Worm (Caenorhabditis elegans) whole organism, L1 larva: ENCODE results near the gene F35G12.5.

ENCODE experiments used
- C16A3.4 ChIP-seq: fragments of 150-350 bp; optimal IDR thresholded peaks from 2 replicates; lab custom pipeline; 2014; ENCODE audit warnings: missing biosample characterization, missing genetic modification characterization
- lir-3 ChIP-seq: sonication (generic microtip); optimal IDR thresholded peaks from 2 replicates; lab custom pipeline; 2016; ENCODE audit warnings: mild to moderate bottlenecking, missing genetic modification characterization, moderate library complexity, missing compliant biosample characterization; ENCODE audit not compliant: poor library complexity
- nhr-90 ChIP-seq: sonication (generic microtip); optimal IDR thresholded peaks from 2 replicates; lab custom pipeline; 2016; ENCODE audit warnings: mild to moderate bottlenecking, missing genetic modification characterization, missing compliant biosample characterization; ENCODE audit not compliant: poor library complexity
- snpc-4 ChIP-seq: fragments of 150-350 bp; optimal IDR thresholded peaks from 2 replicates; lab custom pipeline; 2014; ENCODE audit warnings: missing biosample characterization, missing genetic modification characterization

- no peak for TF ChIP-seq lir-3 (tag; lab: Kevin White, UChicago)
- TF ChIP-seq snpc-4 (tag; lab: Kevin White, UChicago) = no peak
- no peak for TF ChIP-seq nhr-90 (tag; lab: Kevin White, UChicago)
- no peak for TF ChIP-seq C16A3.4
These were observed 16.3 kb downstream of the F35G12.5 start, which contains the start of gene mab-21 for ce11 chrIII:4600139-4600762.
